Worm (Caenorhabditis elegans): ENCODE data around the gene prmt-1.
"Not testable (repeated sequence)": the region's sequence is repeated elsewhere in the genome, so short reads cannot be mapped to it uniquely, and the experiment has no call there.

Gene prmt-1

DNA sequence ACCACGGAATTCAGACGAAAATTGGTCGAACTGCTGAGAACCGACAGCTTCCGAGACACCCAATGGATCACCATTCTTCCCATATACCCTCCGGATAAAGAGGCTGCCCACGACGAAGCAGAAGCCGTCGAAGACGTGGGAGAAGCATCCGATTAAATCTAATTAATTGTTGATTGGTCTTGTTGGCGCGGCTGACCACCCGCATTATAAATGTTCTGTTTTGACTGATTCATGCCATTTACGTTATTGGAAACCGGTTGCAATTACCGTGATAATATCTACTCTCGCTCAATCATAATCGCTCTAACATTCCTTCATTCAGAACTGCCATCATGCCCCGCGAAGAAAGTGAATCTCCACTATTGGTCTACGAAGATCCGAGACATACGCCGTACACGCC is 33.8 kb upstream of the prmt-1 start, which contains the start of gene ZC15.3:
Gene ZC15.3 (plus strand): TSS at position 301 of the 400 bp plus-strand sequence.
- TF ChIP-seq sem-2 (GFP tag; optimal IDR thresholded peaks at IDR 0.05); nhr-237 (tag; optimal IDR thresholded peaks at IDR 0.05); bed-3 (GFP tag; optimal IDR thresholded peaks at IDR 0.05): not testable (repeated sequence)

DNA sequence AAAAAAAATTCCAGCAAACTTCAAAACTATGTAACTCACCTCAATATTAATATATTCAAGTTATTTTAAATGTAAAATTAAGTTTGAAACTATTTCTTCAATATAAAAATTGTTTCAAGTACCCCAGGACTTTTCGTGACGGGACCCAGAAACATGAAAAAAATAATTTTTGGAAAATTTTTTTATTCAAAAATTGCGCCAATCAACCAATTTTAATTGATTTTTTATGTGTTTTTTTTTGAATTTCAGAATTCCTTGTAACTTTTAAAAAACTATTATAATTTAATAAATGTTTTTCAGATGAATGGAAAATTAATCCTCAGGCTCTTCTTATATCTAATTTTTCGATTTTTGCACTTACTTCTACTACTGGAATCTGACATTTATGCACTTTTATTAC is 28.1 kb upstream of the prmt-1 start, which contains the start of gene ZC15.5:
Gene ZC15.5 (plus strand): TSS at position 301 of the 400 bp plus-strand sequence.
- TF ChIP-seq lsy-2 (tag; optimal IDR thresholded peaks at IDR 0.05): no peak
- TF ChIP-seq ceh-39 (tag; optimal IDR thresholded peaks at IDR 0.05): no peak

ce11 chrV:20294388-20294787 is 24.9 kb upstream of the prmt-1 start, which contains the start of gene clec-261:
Gene clec-261, minus strand, starts transcription at chrV:20294488.
- no peak for TF ChIP-seq ceh-83 (GFP tag; optimal IDR thresholded peaks at IDR 0.05)
- no peak for TF ChIP-seq mls-2 (tag; optimal IDR thresholded peaks at IDR 0.05)
- no peak for TF ChIP-seq pha-4 (tag; optimal IDR thresholded peaks at IDR 0.05)
- no peak for TF ChIP-seq ztf-11 (tag; optimal IDR thresholded peaks at IDR 0.05)
- no peak for TF ChIP-seq mep-1 (tag; optimal IDR thresholded peaks at IDR 0.05)
- no peak for TF ChIP-seq cnd-1 (tag; optimal IDR thresholded peaks at IDR 0.05)

DNA sequence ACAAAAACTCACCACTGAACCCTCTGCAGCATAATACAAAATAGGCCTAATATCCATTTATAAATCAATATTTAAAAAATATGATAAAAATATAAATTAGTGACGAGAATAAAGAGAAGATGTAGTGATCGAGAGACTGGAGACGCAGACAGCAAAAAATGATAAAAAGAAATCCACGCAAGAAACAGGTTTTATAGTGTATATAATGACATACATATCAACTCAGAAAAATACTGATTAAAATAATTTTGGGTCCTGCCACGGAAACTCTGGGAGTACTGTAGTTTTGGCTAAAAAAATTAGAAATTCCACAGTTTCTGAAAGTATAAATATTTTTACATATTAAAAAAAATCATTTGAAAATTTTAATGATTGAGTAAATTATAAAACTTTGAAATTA is 19.8 kb upstream of the prmt-1 start, which contains the start of gene mlt-4:
Gene mlt-4 (minus strand): TSS at position 101 of the 400 bp plus-strand sequence.
- TF ChIP-seq ceh-39 (tag; optimal IDR thresholded peaks at IDR 0.05) (no peak), mep-1 (tag; optimal IDR thresholded peaks at IDR 0.05) (no peak), elt-1 (tag; optimal IDR thresholded peaks at IDR 0.05; ENCODE audit: borderline replicate concordance, insufficient read depth) (no peak), unc-39 (tag; optimal IDR thresholded peaks at IDR 0.05) (no peak), zip-8 (tag; optimal IDR thresholded peaks at IDR 0.05) (no peak), ceh-83 (GFP tag; optimal IDR thresholded peaks at IDR 0.05) (no peak), mab-5 (tag; optimal IDR thresholded peaks at IDR 0.05) (no peak), elt-3 (tag; optimal IDR thresholded peaks at IDR 0.05) (no peak), unc-120 (tag; optimal IDR thresholded peaks at IDR 0.05; ENCODE audit: poor library complexity, severe bottlenecking) (no peak), snpc-4 (tag; optimal IDR thresholded peaks at IDR 0.05) (no peak), M03D4.4 (tag; optimal IDR thresholded peaks at IDR 0.05) (no peak), sem-2 (GFP tag; optimal IDR thresholded peaks at IDR 0.05) (no peak), ces-1 (GFP tag; optimal IDR thresholded peaks at IDR 0.05) (no peak)

DNA sequence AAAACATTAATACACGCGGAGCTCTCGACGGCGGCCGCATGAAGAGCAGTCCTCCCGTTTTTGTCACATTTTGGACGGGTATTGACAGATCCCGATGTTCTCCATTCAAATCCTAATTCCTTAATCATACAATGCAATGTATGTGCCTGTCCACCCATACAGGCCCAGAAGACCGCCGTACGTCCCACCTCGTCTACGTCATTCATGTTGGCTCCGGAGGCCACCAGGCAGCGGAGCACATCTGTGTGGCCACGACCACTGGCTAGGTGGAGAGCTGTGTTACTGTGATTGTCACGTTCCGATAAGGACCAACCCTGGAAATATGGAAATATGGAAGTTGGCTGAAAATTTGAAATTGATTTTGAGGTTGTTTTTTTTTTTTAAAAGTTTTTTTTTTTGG is 13.3 kb upstream of the prmt-1 start:
- no peak for TF ChIP-seq unc-39 (tag; optimal IDR thresholded peaks at IDR 0.05)
- no peak for TF ChIP-seq cnd-1 (tag; optimal IDR thresholded peaks at IDR 0.05)
- no peak for TF ChIP-seq bed-3 (GFP tag; optimal IDR thresholded peaks at IDR 0.05)
- TF ChIP-seq drap-1 (GFP tag; optimal IDR thresholded peaks at IDR 0.05): no peak
- TF ChIP-seq snpc-4 (tag; optimal IDR thresholded peaks at IDR 0.05): no peak
- TF ChIP-seq mab-5 (tag; optimal IDR thresholded peaks at IDR 0.05): no peak
- TF ChIP-seq lin-32 (GFP tag; optimal IDR thresholded peaks at IDR 0.05): no peak
- TF ChIP-seq ceh-43 (GFP tag; optimal IDR thresholded peaks at IDR 0.05): no peak
- no peak for TF ChIP-seq ceh-39 (tag; optimal IDR thresholded peaks at IDR 0.05)
- TF ChIP-seq nhr-76 (tag; optimal IDR thresholded peaks at IDR 0.05): no peak
- no peak for TF ChIP-seq unc-120 (tag; optimal IDR thresholded peaks at IDR 0.05; ENCODE audit: poor library complexity, severe bottlenecking)

DNA sequence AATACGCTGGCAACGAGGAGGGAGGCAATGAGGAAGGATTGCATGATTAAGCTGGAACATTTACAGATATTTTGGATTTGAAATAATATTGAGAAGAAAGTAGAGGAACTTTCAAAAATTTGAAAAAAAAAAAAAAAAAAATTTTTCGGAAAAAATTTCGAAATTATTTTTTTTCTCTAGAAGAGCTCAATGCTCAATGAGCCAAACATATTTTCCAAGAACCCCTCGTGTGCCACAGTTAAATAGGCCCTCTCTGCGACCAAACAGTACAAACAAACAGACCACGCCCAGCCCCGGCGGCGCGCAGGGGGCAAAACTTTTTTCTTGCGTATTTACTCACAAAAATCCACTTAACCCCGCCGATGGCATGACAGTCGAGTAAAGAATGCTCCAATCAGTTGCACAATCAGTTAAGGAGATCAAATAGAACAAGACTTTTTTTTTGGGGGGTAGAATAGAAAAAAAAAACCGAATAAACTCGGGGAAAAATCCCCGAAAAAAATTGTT is 10.4 kb upstream of the prmt-1 start, which contains the start of gene pqn-94:
Gene pqn-94 (minus strand): TSS at position 51 of the 507 bp plus-strand sequence.
- TF ChIP-seq mls-2 (tag; optimal IDR thresholded peaks at IDR 0.05) (no peak), lin-13 (tag; optimal IDR thresholded peaks at IDR 0.05) (no peak), nhr-12 (tag; optimal IDR thresholded peaks at IDR 0.05) (no peak), elt-1 (tag; optimal IDR thresholded peaks at IDR 0.05; ENCODE audit: borderline replicate concordance, insufficient read depth) (no peak), M03D4.4 (tag; optimal IDR thresholded peaks at IDR 0.05) (no peak), unc-120 (tag; optimal IDR thresholded peaks at IDR 0.05; ENCODE audit: poor library complexity, severe bottlenecking) (no peak), zip-8 (tag; optimal IDR thresholded peaks at IDR 0.05) (no peak), flh-1 (GFP tag; optimal IDR thresholded peaks at IDR 0.05) (no peak), lin-32 (GFP tag; optimal IDR thresholded peaks at IDR 0.05) (no peak), ham-2 (GFP tag; optimal IDR thresholded peaks at IDR 0.05) (no peak), sptf-1 (tag; optimal IDR thresholded peaks at IDR 0.05) (no peak), elt-3 (tag; optimal IDR thresholded peaks at IDR 0.05) (no peak), mep-1 (tag; optimal IDR thresholded peaks at IDR 0.05) (no peak), nhr-237 (tag; optimal IDR thresholded peaks at IDR 0.05) (no peak), nhr-28 (tag; optimal IDR thresholded peaks at IDR 0.05) (no peak), lsy-2 (tag; optimal IDR thresholded peaks at IDR 0.05) (no peak)
